Worm (Caenorhabditis elegans) whole organism, late embryonic: ENCODE data around the gene C11H1.5.
A peak's percentile ranks its signal among the peaks of the same experiment; 100 is the strongest.

ENCODE experiments used
- C08G9.2 ChIP-seq: sonication (generic microtip); optimal IDR thresholded peaks from 2 replicates; lab custom pipeline; 2016; ENCODE audit warnings: mild to moderate bottlenecking, missing genetic modification characterization, moderate library complexity, missing compliant biosample characterization
- ama-1 ChIP-seq: fragments of 150-350 bp; optimal IDR thresholded peaks from 2 replicates; lab custom pipeline; 2014
- dmd-4 ChIP-seq: sonication (generic microtip); optimal IDR thresholded peaks from 2 replicates; lab custom pipeline; 2016; ENCODE audit warnings: borderline replicate concordance, missing genetic modification characterization, missing compliant biosample characterization
- elt-2 ChIP-seq: sonication (generic microtip); optimal IDR thresholded peaks from 2 replicates; lab custom pipeline; 2016; ENCODE audit warnings: missing genetic modification reagents, missing genetic modification characterization, missing compliant biosample characterization
- ets-4 ChIP-seq: sonication (generic microtip); optimal IDR thresholded peaks from 2 replicates; lab custom pipeline; 2016; ENCODE audit warnings: missing genetic modification characterization, missing compliant biosample characterization
- eyg-1 ChIP-seq: sonication (generic microtip); optimal IDR thresholded peaks from 2 replicates; lab custom pipeline; 2016; ENCODE audit warnings: missing genotype, missing genetic modification characterization, missing compliant biosample characterization
- nfya-1 ChIP-seq: sonication (generic microtip); optimal IDR thresholded peaks from 2 replicates; lab custom pipeline; 2017; ENCODE audit warnings: missing genetic modification characterization, mild to moderate bottlenecking, missing compliant biosample characterization, antibody characterized with exemption, moderate library complexity
- nhr-11 ChIP-seq: fragments of 150-350 bp; optimal IDR thresholded peaks from 2 replicates; lab custom pipeline; 2014; ENCODE audit warnings: missing biosample characterization, missing genetic modification characterization
- pax-1 ChIP-seq: fragments of 150-350 bp; optimal IDR thresholded peaks from 2 replicates; lab custom pipeline; 2014; ENCODE audit warnings: missing biosample characterization, missing genetic modification characterization
- unc-86 ChIP-seq: sonication (generic microtip); optimal IDR thresholded peaks from 2 replicates; lab custom pipeline; 2016; ENCODE audit warnings: missing genetic modification characterization, missing compliant biosample characterization

- TF ChIP-seq pax-1 (tag; lab: Kevin White, UChicago), result peak; percentile 39
- TF ChIP-seq unc-86 (tag; lab: Kevin White, UChicago), result no peak
- no peak for TF ChIP-seq dmd-4 (tag; lab: Kevin White, UChicago)
- no peak for TF ChIP-seq C08G9.2 (tag; lab: Kevin White, UChicago)
- peak; percentile 31 for TF ChIP-seq elt-2 (tag; lab: Kevin White, UChicago)
- TF ChIP-seq eyg-1 (tag; lab: Kevin White, UChicago), result no peak
- no peak for TF ChIP-seq ama-1 (lab: Kevin White, UChicago)
- TF ChIP-seq nfya-1 (tag; lab: Kevin White, UChicago), result peak; percentile 86
- no peak for TF ChIP-seq nhr-11 (tag; lab: Kevin White, UChicago)
- peak; percentile 32 for TF ChIP-seq ets-4 (tag; lab: Kevin White, UChicago)
Observed at ce11 chrX:14312416-14312815, 9.4 kb upstream of the C11H1.5 start.
